Worm (Caenorhabditis elegans) whole organism, midembryonic: ENCODE measurements around the gene hum-2.
"Not testable (repeated sequence)": the region's sequence is repeated elsewhere in the genome, so short reads cannot be mapped to it uniquely, and the experiment has no call there.

Experiments
- T22C8.4 ChIP-seq: fragments of 200-800 bp; sonication (Bioruptor generic); IDR thresholded peaks from 2 replicates; pipeline ENCODE4 v1.3.6; 2022; ENCODE audit warnings: missing genetic modification characterization, missing compliant biosample characterization
- cog-1 ChIP-seq: sonication (generic microtip); optimal IDR thresholded peaks from 2 replicates; lab custom pipeline; 2016; ENCODE audit warnings: missing genetic modification characterization, missing compliant biosample characterization
- flt-1 ChIP-seq: fragments of 200-800 bp; sonication (Bioruptor generic); IDR thresholded peaks from 2 replicates; pipeline ENCODE4 v1.3.6; 2022; ENCODE audit warnings: missing genetic modification characterization, missing compliant biosample characterization
- klf-2 ChIP-seq: fragments of 200-800 bp; sonication (Bioruptor generic); conservative IDR thresholded peaks from 2 replicates; pipeline ENCODE4 v1.3.6; 2022; ENCODE audit warnings: missing genetic modification reagents, missing genetic modification characterization, missing compliant biosample characterization
- ref-1 ChIP-seq: fragments of 200-800 bp; sonication (Bioruptor generic); conservative IDR thresholded peaks from 2 replicates; pipeline ENCODE4 v1.3.6; 2022; ENCODE audit warnings: missing genetic modification reagents, missing genetic modification characterization, missing compliant biosample characterization
- tab-1 ChIP-seq: fragments of 200-800 bp; sonication (Bioruptor generic); IDR thresholded peaks from 2 replicates; pipeline ENCODE4 v1.3.6; 2022; ENCODE audit warnings: missing genetic modification characterization, missing compliant biosample characterization
- ztf-23 ChIP-seq: fragments of 200-800 bp; sonication (Bioruptor generic); IDR thresholded peaks from 2 replicates; pipeline ENCODE4 v1.3.6; 2022; ENCODE audit warnings: missing genetic modification reagents, missing genetic modification characterization, missing compliant biosample characterization
- ztf-29 ChIP-seq: fragments of 200-800 bp; sonication (Bioruptor generic); IDR thresholded peaks from 2 replicates; pipeline ENCODE4 v1.3.6; 2022; ENCODE audit warnings: missing genetic modification reagents, missing genetic modification characterization, missing compliant biosample characterization

DNA sequence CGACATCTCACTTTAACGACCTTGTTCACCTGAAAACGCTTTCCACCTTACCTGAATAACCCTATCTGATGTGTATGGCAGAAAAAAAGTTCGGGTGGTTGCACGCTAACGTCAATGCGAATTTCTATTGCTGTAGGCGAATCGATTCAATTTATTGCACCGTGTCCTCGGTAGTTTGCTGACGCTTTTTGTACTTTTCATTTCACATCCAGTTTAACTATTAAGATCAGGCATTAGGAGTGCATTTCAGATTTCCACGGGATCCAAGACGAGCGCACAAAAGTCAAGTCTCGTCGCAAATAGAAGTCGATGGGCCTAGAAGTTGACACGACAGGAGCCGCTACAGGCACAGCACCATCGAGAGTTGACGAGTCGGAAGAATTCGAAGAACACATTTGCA lies 43.7 kb upstream of the hum-2 start:
- TF ChIP-seq T22C8.4 (GFP tag; lab: Robert Waterston, UW) = peak; percentile 28; the same call in 1 of the 2 replicates
- 0 out of 2 replicates have a peak, but pooled peaks have one; percentile 49 for TF ChIP-seq klf-2 (GFP tag; lab: Robert Waterston, UW)
- 0 out of 2 replicates have a peak, but pooled peaks have one; percentile 6 for TF ChIP-seq ztf-23
- not testable (repeated sequence) for TF ChIP-seq tab-1 (GFP tag; lab: Robert Waterston, UW); cog-1 (tag; lab: Kevin White, UChicago); ref-1 (GFP tag; lab: Robert Waterston, UW); ztf-29 (GFP tag; lab: Robert Waterston, UW)
- TF ChIP-seq flt-1 (GFP tag; lab: Robert Waterston, UW) = peak; percentile 78; the same call in 1 of the 2 replicates
